Fruit fly (Drosophila melanogaster): ENCODE data around the gene ImpE2.
A peak's percentile ranks its signal among the peaks of the same experiment; 100 is the strongest.

The ImpE2 gene

dm6 chr3L:3471174-3471573, 41.3 kb downstream of the ImpE2 start, which contains the start of gene CG14971 (continued):
- TF ChIP-seq CG11695 (GFP tag; IDR thresholded peaks at IDR 0.05) (no peak), CG2116 (GFP tag; optimal IDR thresholded peaks at IDR 0.05) (peak; percentile 70), HLHmδ (GFP tag; optimal IDR thresholded peaks at IDR 0.05) (no peak), CG15696 (tag; optimal IDR thresholded peaks at IDR 0.05) (peak; percentile 19), bab2 (GFP tag; optimal IDR thresholded peaks at IDR 0.05) (peak; percentile 37), Gug (GFP tag; IDR thresholded peaks at IDR 0.05) (peak; percentile 34; the same call in 1 of the 4 replicates), ind (GFP tag; optimal IDR thresholded peaks at IDR 0.05) (no peak), hb (GFP tag; IDR thresholded peaks at IDR 0.05; ENCODE audit: partially characterized antibody) (peak; percentile 80), CG31441 (GFP tag; IDR thresholded peaks at IDR 0.05) (no peak), CG7372 (GFP tag; IDR thresholded peaks at IDR 0.05) (no peak), luna (GFP tag; optimal IDR thresholded peaks at IDR 0.05) (no peak), vfl (GFP tag; optimal IDR thresholded peaks at IDR 0.05) (peak; percentile 48), CG8281 (tag; optimal IDR thresholded peaks at IDR 0.05) (no peak), Mes4 (GFP tag; optimal IDR thresholded peaks at IDR 0.05) (peak; percentile 31), zfh2 (GFP tag; optimal IDR thresholded peaks at IDR 0.05) (peak; percentile 59), Atf6 (GFP tag; IDR thresholded peaks at IDR 0.05) (peak; percentile 11; the same call in 1 of the 2 replicates), CoRest (tag; optimal IDR thresholded peaks at IDR 0.05) (peak; percentile 57), CG2712 (tag; optimal IDR thresholded peaks at IDR 0.05) (peak; percentile 82), emc (GFP tag; optimal IDR thresholded peaks at IDR 0.05) (no peak), CG2129 (GFP tag; IDR thresholded peaks at IDR 0.05; ENCODE audit: partially characterized antibody) (peak; percentile 66), grau (tag; optimal IDR thresholded peaks at IDR 0.05) (peak; percentile 37), CkIIα-i1 (GFP tag; IDR thresholded peaks at IDR 0.05) (no peak), HmgZ (tag; optimal IDR thresholded peaks at IDR 0.05) (peak; percentile 83), Spps (tag; optimal IDR thresholded peaks at IDR 0.05) (no peak), tgo (GFP tag; IDR thresholded peaks at IDR 0.05) (no peak), chif (GFP tag; optimal IDR thresholded peaks at IDR 0.05) (peak in 1 of 2 experiments; percentile 14), CG12219 (GFP tag; optimal IDR thresholded peaks at IDR 0.05) (no peak), CG16815 (GFP tag; optimal IDR thresholded peaks at IDR 0.05) (no peak), CG18011 (GFP tag; optimal IDR thresholded peaks at IDR 0.05) (no peak), Side (GFP tag; optimal IDR thresholded peaks at IDR 0.05) (peak; percentile 31), MESR4 (GFP tag; optimal IDR thresholded peaks at IDR 0.05) (peak; percentile 61), nmo (GFP tag; optimal IDR thresholded peaks at IDR 0.05) (peak; percentile 53), CG15269 (tag; optimal IDR thresholded peaks at IDR 0.05) (no peak), Taf1 (GFP tag; IDR thresholded peaks at IDR 0.05) (no peak), unpg (GFP tag; optimal IDR thresholded peaks at IDR 0.05) (no peak), CG34224 (GFP tag; IDR thresholded peaks at IDR 0.05; ENCODE audit: partially characterized antibody) (peak; percentile 77), CG17912 (GFP tag; optimal IDR thresholded peaks at IDR 0.05) (peak; percentile 31), sr (GFP tag; IDR thresholded peaks at IDR 0.05) (peak; percentile 91), pum (GFP tag; optimal IDR thresholded peaks at IDR 0.05) (peak; percentile 30), CG8924 (tag; optimal IDR thresholded peaks at IDR 0.05) (peak; percentile 34), cwo (GFP tag; optimal IDR thresholded peaks at IDR 0.05) (no peak), az2 (GFP tag; optimal IDR thresholded peaks at IDR 0.05) (no peak), Xrp1 (GFP tag; IDR thresholded peaks at IDR 0.05) (peak; percentile 35), CG14860 (GFP tag; IDR thresholded peaks at IDR 0.05; ENCODE audit: partially characterized antibody) (peak; percentile 81), CG2875 (GFP tag; optimal IDR thresholded peaks at IDR 0.05) (no peak), Hr3 (GFP tag; optimal IDR thresholded peaks at IDR 0.05) (peak; percentile 9), CG5953 (GFP tag; IDR thresholded peaks at IDR 0.05) (no peak), CG6813 (GFP tag; optimal IDR thresholded peaks at IDR 0.05) (no peak), CG2678 (tag; optimal IDR thresholded peaks at IDR 0.05) (no peak), CG17359 (tag; optimal IDR thresholded peaks at IDR 0.05) (no peak), CG14710 (tag; optimal IDR thresholded peaks at IDR 0.05) (peak; percentile 58)

Measured in whole organism, embryonic.